Worm (Caenorhabditis elegans) whole organism, L1 larva: ENCODE results near the gene F32D8.3.

Experiments used
- F16B12.6 ChIP-seq: fragments of 150-350 bp; optimal IDR thresholded peaks from 2 replicates; lab custom pipeline; 2014; ENCODE audit warnings: missing biosample characterization, missing genetic modification characterization
- dpl-1 ChIP-seq, 3 experiments: fragments of 150-350 bp in 2 of 3; sonication (generic microtip) in 1 of 3; optimal IDR thresholded peaks; 2 replicates each; lab custom pipeline; 2014 to 2017; ENCODE audit warnings: missing biosample characterization in 3 of 3, missing genetic modification characterization in 3 of 3, missing genetic modification reagents in 3 of 3
- nhr-11 ChIP-seq: fragments of 150-350 bp; optimal IDR thresholded peaks from 2 replicates; lab custom pipeline; 2014; ENCODE audit warnings: missing biosample characterization, missing genetic modification characterization
- ztf-11 ChIP-seq, 2 experiments: sonication (generic microtip); optimal IDR thresholded peaks; 2 replicates each; lab custom pipeline; 2016 to 2017; ENCODE audit warnings: missing genetic modification characterization in 2 of 2, missing biosample characterization in 1 of 2, missing compliant biosample characterization in 1 of 2

ce11 chrV:10859775-10860174, 26.9 kb upstream of the F32D8.3 start:
- no peak for TF ChIP-seq dpl-1 (GFP tag; optimal IDR thresholded peaks at IDR 0.05; lab: Kevin White, UChicago)
- no peak for TF ChIP-seq ztf-11 (tag; optimal IDR thresholded peaks at IDR 0.05; lab: Kevin White, UChicago)
- TF ChIP-seq nhr-11 (tag; lab: Kevin White, UChicago): no peak
- no peak for TF ChIP-seq F16B12.6 (tag; lab: Kevin White, UChicago)
